Worm (Caenorhabditis elegans): ENCODE data around the gene sqt-3.

sqt-3 gene

ce11 chrV:12347854-12348253, 4.7 kb upstream of the sqt-3 start:
- TF ChIP-seq lin-39 (tag; optimal IDR thresholded peaks at IDR 0.05) (no peak), nhr-28 (tag; optimal IDR thresholded peaks at IDR 0.05) (peak; percentile 26), daf-16 (GFP tag; optimal IDR thresholded peaks at IDR 0.05) (no peak), daf-16 (tag; optimal IDR thresholded peaks at IDR 0.05) (peak; percentile 17), unc-62 (GFP tag; optimal IDR thresholded peaks at IDR 0.05 in 1 of 2) (peak in 1 of 2 experiments; percentile 58), unc-62 (tag; optimal IDR thresholded peaks at IDR 0.05) (no peak), dve-1 (tag; optimal IDR thresholded peaks at IDR 0.05; ENCODE audit: insufficient read depth) (no peak), mes-2 (tag; optimal IDR thresholded peaks at IDR 0.05; ENCODE audit: poor library complexity, severe bottlenecking) (no peak), daf-8 (GFP tag; IDR thresholded peaks at IDR 0.05) (no peak), pqm-1 (tag; optimal IDR thresholded peaks at IDR 0.05) (peak; percentile 27), lin-29 (GFP tag; IDR thresholded peaks at IDR 0.05) (no peak)

- peak; percentile 31 for TF ChIP-seq hlh-11 (tag; optimal IDR thresholded peaks at IDR 0.05)
- peak; percentile 42 for TF ChIP-seq nhr-48 (tag; optimal IDR thresholded peaks at IDR 0.05)
- no peak for TF ChIP-seq ceh-44 (GFP tag; IDR thresholded peaks at IDR 0.05)
These were observed 3.2 kb upstream of the sqt-3 start for ce11 chrV:12349365-12349764.

ce11 chrV:12351842-12352241, 703 bp upstream of the sqt-3 start:
- TF ChIP-seq hlh-30 (tag; optimal IDR thresholded peaks at IDR 0.05; ENCODE audit: insufficient read depth) (peak; percentile 63), spr-1 (tag; optimal IDR thresholded peaks at IDR 0.05) (no peak), hlh-11 (tag; optimal IDR thresholded peaks at IDR 0.05) (peak; percentile 14), madf-9 (GFP tag; conservative IDR thresholded peaks at IDR 0.05) (no peak), nhr-237 (tag; optimal IDR thresholded peaks at IDR 0.05) (no peak), fos-1 (tag; optimal IDR thresholded peaks at IDR 0.05) (no peak), lin-39 (tag; optimal IDR thresholded peaks at IDR 0.05) (no peak)

- TF ChIP-seq mxl-2 (GFP tag; conservative IDR thresholded peaks at IDR 0.05) (no peak), ctbp-1 (GFP tag; IDR thresholded peaks at IDR 0.05) (no peak), hlh-11 (tag; optimal IDR thresholded peaks at IDR 0.05) (peak; percentile 11), nhr-41 (GFP tag; IDR thresholded peaks at IDR 0.05) (no peak), ama-1 (optimal IDR thresholded peaks at IDR 0.05) (peak; percentile 55), mep-1 (tag; optimal IDR thresholded peaks at IDR 0.05) (no peak)
These were observed 336 bp downstream of the sqt-3 start for ce11 chrV:12352881-12353280.

- peak; percentile 33 for TF ChIP-seq hlh-11 (tag; optimal IDR thresholded peaks at IDR 0.05)
- peak; percentile 99 for TF ChIP-seq set-16 (GFP tag; IDR thresholded peaks at IDR 0.05)
- peak; percentile 32 for TF ChIP-seq mxl-3 (GFP tag; optimal IDR thresholded peaks at IDR 0.05)
- TF ChIP-seq ceh-28 (tag; optimal IDR thresholded peaks at IDR 0.05) = no peak
- TF ChIP-seq D1046.2 (GFP tag; IDR thresholded peaks at IDR 0.05) = 0 out of 2 replicates have a peak, but pooled peaks have one; percentile 24
- peak in 1 of 2 experiments; percentile 1 for TF ChIP-seq unc-62 (GFP tag; optimal IDR thresholded peaks at IDR 0.05 in 1 of 2)
- TF ChIP-seq unc-62 (tag; optimal IDR thresholded peaks at IDR 0.05) = no peak
- TF ChIP-seq F49E8.2 (tag; optimal IDR thresholded peaks at IDR 0.05; ENCODE audit: borderline replicate concordance) = no peak
- peak; percentile 79 for TF ChIP-seq aha-1 (tag)
These were observed 960 bp downstream of the sqt-3 start for ce11 chrV:12353505-12353904.

- TF ChIP-seq zag-1 (tag; optimal IDR thresholded peaks at IDR 0.05) = no peak
- peak; percentile 10 for TF ChIP-seq mxl-3 (GFP tag; optimal IDR thresholded peaks at IDR 0.05)
- TF ChIP-seq nhr-28 (tag; optimal IDR thresholded peaks at IDR 0.05) = peak; percentile 43
- peak; percentile 49; the same call in 1 of the 2 replicates for TF ChIP-seq T26A8.4 (GFP tag; IDR thresholded peaks at IDR 0.05)
- TF ChIP-seq spr-1 (tag; optimal IDR thresholded peaks at IDR 0.05) = peak; percentile 39
- TF ChIP-seq daf-8 (GFP tag; IDR thresholded peaks at IDR 0.05) = no peak
- TF ChIP-seq lin-29 (GFP tag; IDR thresholded peaks at IDR 0.05) = 0 out of 2 replicates have a peak, but pooled peaks have one; percentile 8
- 0 out of 2 replicates have a peak, but pooled peaks have one; percentile 51 for TF ChIP-seq php-3 (GFP tag; IDR thresholded peaks at IDR 0.05)
- TF ChIP-seq lin-1 (GFP tag; IDR thresholded peaks at IDR 0.05) = no peak
- peak; percentile 41 for TF ChIP-seq ama-1 (optimal IDR thresholded peaks at IDR 0.05)
- peak; percentile 54 for TF ChIP-seq nhr-48 (tag; optimal IDR thresholded peaks at IDR 0.05)
- TF ChIP-seq duxl-1 (tag; optimal IDR thresholded peaks at IDR 0.05; ENCODE audit: poor library complexity) = peak; percentile 9
- TF ChIP-seq hlh-11 (tag; optimal IDR thresholded peaks at IDR 0.05) = peak; percentile 76
These were observed 1.8 kb downstream of the sqt-3 start for ce11 chrV:12354193-12354830.
